Worm (Caenorhabditis elegans): Measurements from ENCODE around the gene ndub-11.

Gene ndub-11

ce11 chrIV:8168660-8169059, 38.6 kb upstream of the ndub-11 start, which contains the start of gene clec-52:
Gene clec-52, minus strand, starts transcription at chrIV:8168760.
- TF ChIP-seq tbx-11 (GFP tag; IDR thresholded peaks at IDR 0.05) (no peak), scrt-1 (GFP tag; IDR thresholded peaks at IDR 0.05) (no peak)

- TF ChIP-seq hnd-1 (tag; optimal IDR thresholded peaks at IDR 0.05) (no peak), ceh-36 (tag; optimal IDR thresholded peaks at IDR 0.05) (no peak), hmg-4 (GFP tag; optimal IDR thresholded peaks at IDR 0.05) (no peak), ets-7 (tag; optimal IDR thresholded peaks at IDR 0.05) (no peak), aly-1 (tag; optimal IDR thresholded peaks at IDR 0.05) (no peak), pes-1 (GFP tag; IDR thresholded peaks at IDR 0.05) (no peak), tra-4 (tag; optimal IDR thresholded peaks at IDR 0.05) (no peak)
Measured at ce11 chrIV:8165950-8166349, 35.9 kb upstream of the ndub-11 start, which contains the start of gene B0218.7. Gene B0218.7, minus strand, starts transcription at chrIV:8166050.

- TF ChIP-seq scrt-1 (GFP tag; IDR thresholded peaks at IDR 0.05): no peak
- TF ChIP-seq hnd-1 (tag; optimal IDR thresholded peaks at IDR 0.05): no peak
- no peak for TF ChIP-seq ceh-36 (tag; optimal IDR thresholded peaks at IDR 0.05)
- TF ChIP-seq hmbx-1 (tag; optimal IDR thresholded peaks at IDR 0.05): no peak
- TF ChIP-seq ama-1 (optimal IDR thresholded peaks at IDR 0.05): no peak
- TF ChIP-seq tbx-37 (GFP tag; conservative IDR thresholded peaks at IDR 0.05): no peak
- no peak for TF ChIP-seq tbx-11 (GFP tag; IDR thresholded peaks at IDR 0.05)
Measured at ce11 chrIV:8164515-8164914, 34.5 kb upstream of the ndub-11 start.

ce11 chrIV:8163687-8164086, 33.7 kb upstream of the ndub-11 start, which contains the start of gene clec-51:
Gene clec-51, minus strand, starts transcription at chrIV:8163800.
- TF ChIP-seq B0310.2 (tag; optimal IDR thresholded peaks at IDR 0.05) (no peak), tbx-37 (GFP tag; conservative IDR thresholded peaks at IDR 0.05) (no peak), flt-1 (GFP tag; IDR thresholded peaks at IDR 0.05) (no peak), pes-1 (GFP tag; IDR thresholded peaks at IDR 0.05) (no peak), hmbx-1 (tag; optimal IDR thresholded peaks at IDR 0.05) (no peak), scrt-1 (GFP tag; IDR thresholded peaks at IDR 0.05) (no peak), sea-1 (GFP tag; conservative IDR thresholded peaks at IDR 0.05) (no peak), ceh-13 (GFP tag; optimal IDR thresholded peaks at IDR 0.05) (no peak), ets-7 (tag; optimal IDR thresholded peaks at IDR 0.05) (no peak), tra-4 (tag; optimal IDR thresholded peaks at IDR 0.05) (no peak), hnd-1 (tag; optimal IDR thresholded peaks at IDR 0.05) (no peak), ceh-36 (tag; optimal IDR thresholded peaks at IDR 0.05) (no peak)

ce11 chrIV:8161774-8162173, 31.7 kb upstream of the ndub-11 start:
- TF ChIP-seq B0310.2 (tag; optimal IDR thresholded peaks at IDR 0.05): no peak
- TF ChIP-seq ceh-36 (tag; optimal IDR thresholded peaks at IDR 0.05): no peak
- no peak for TF ChIP-seq tbx-37 (GFP tag; conservative IDR thresholded peaks at IDR 0.05)
- TF ChIP-seq ceh-13 (GFP tag; optimal IDR thresholded peaks at IDR 0.05): no peak
- no peak for TF ChIP-seq hnd-1 (tag; optimal IDR thresholded peaks at IDR 0.05)

ce11 chrIV:8159995-8160394, 30.0 kb upstream of the ndub-11 start:
- TF ChIP-seq flt-1 (GFP tag; IDR thresholded peaks at IDR 0.05) (no peak), ets-7 (tag; optimal IDR thresholded peaks at IDR 0.05) (no peak), tra-4 (tag; optimal IDR thresholded peaks at IDR 0.05) (no peak), ama-1 (optimal IDR thresholded peaks at IDR 0.05) (no peak), pes-1 (GFP tag; IDR thresholded peaks at IDR 0.05) (no peak), hnd-1 (tag; optimal IDR thresholded peaks at IDR 0.05) (no peak), ceh-36 (tag; optimal IDR thresholded peaks at IDR 0.05) (no peak), sea-1 (GFP tag; conservative IDR thresholded peaks at IDR 0.05) (no peak), hmbx-1 (tag; optimal IDR thresholded peaks at IDR 0.05) (no peak), F13C5.2 (tag; optimal IDR thresholded peaks at IDR 0.05) (no peak), aly-1 (tag; optimal IDR thresholded peaks at IDR 0.05) (no peak), B0310.2 (tag; optimal IDR thresholded peaks at IDR 0.05) (no peak), tbx-11 (GFP tag; IDR thresholded peaks at IDR 0.05) (no peak), hmg-4 (GFP tag; optimal IDR thresholded peaks at IDR 0.05) (no peak), tbx-37 (GFP tag; conservative IDR thresholded peaks at IDR 0.05) (no peak), scrt-1 (GFP tag; IDR thresholded peaks at IDR 0.05) (no peak), ceh-13 (GFP tag; optimal IDR thresholded peaks at IDR 0.05) (no peak)

- TF ChIP-seq B0310.2 (tag; optimal IDR thresholded peaks at IDR 0.05) (no peak), ceh-13 (GFP tag; optimal IDR thresholded peaks at IDR 0.05) (no peak), scrt-1 (GFP tag; IDR thresholded peaks at IDR 0.05) (no peak), ets-7 (tag; optimal IDR thresholded peaks at IDR 0.05) (no peak), ceh-36 (tag; optimal IDR thresholded peaks at IDR 0.05) (no peak), sea-1 (GFP tag; conservative IDR thresholded peaks at IDR 0.05) (no peak), hmbx-1 (tag; optimal IDR thresholded peaks at IDR 0.05) (no peak), hmg-4 (GFP tag; optimal IDR thresholded peaks at IDR 0.05) (no peak), tbx-37 (GFP tag; conservative IDR thresholded peaks at IDR 0.05) (no peak), tra-4 (tag; optimal IDR thresholded peaks at IDR 0.05) (no peak), aly-1 (tag; optimal IDR thresholded peaks at IDR 0.05) (no peak), flt-1 (GFP tag; IDR thresholded peaks at IDR 0.05) (no peak)
Measured at ce11 chrIV:8159087-8159486, 29.1 kb upstream of the ndub-11 start, which contains the start of gene faah-1. Gene faah-1, plus strand, starts transcription at chrIV:8159387.

- TF ChIP-seq hnd-1 (tag; optimal IDR thresholded peaks at IDR 0.05) (no peak), ets-7 (tag; optimal IDR thresholded peaks at IDR 0.05) (no peak), tra-4 (tag; optimal IDR thresholded peaks at IDR 0.05) (no peak), B0310.2 (tag; optimal IDR thresholded peaks at IDR 0.05) (no peak), scrt-1 (GFP tag; IDR thresholded peaks at IDR 0.05) (no peak), ama-1 (optimal IDR thresholded peaks at IDR 0.05) (no peak), hmbx-1 (tag; optimal IDR thresholded peaks at IDR 0.05) (no peak), flt-1 (GFP tag; IDR thresholded peaks at IDR 0.05) (no peak), ceh-13 (GFP tag; optimal IDR thresholded peaks at IDR 0.05) (no peak), tbx-11 (GFP tag; IDR thresholded peaks at IDR 0.05) (no peak), F13C5.2 (tag; optimal IDR thresholded peaks at IDR 0.05) (no peak), ceh-36 (tag; optimal IDR thresholded peaks at IDR 0.05) (no peak), tbx-37 (GFP tag; conservative IDR thresholded peaks at IDR 0.05) (no peak), aly-1 (tag; optimal IDR thresholded peaks at IDR 0.05) (no peak)
Measured at ce11 chrIV:8157161-8157560, 27.1 kb upstream of the ndub-11 start, which contains the start of gene B0218.5. Gene B0218.5, minus strand, starts transcription at chrIV:8157261.
